Worm (Caenorhabditis elegans): ENCODE measurements around the gene srh-250.

ce11 chrII:3877874-3878273 lies 556 bp upstream of the srh-250 start, which contains the start of gene sdz-7:
- TF ChIP-seq unc-62 (GFP tag; optimal IDR thresholded peaks at IDR 0.05) (no peak), nhr-90 (tag; optimal IDR thresholded peaks at IDR 0.05) (no peak), somi-1 (GFP tag; optimal IDR thresholded peaks at IDR 0.05) (no peak), K11D2.4 (GFP tag; IDR thresholded peaks at IDR 0.05) (no peak), snpc-4 (GFP tag; optimal IDR thresholded peaks at IDR 0.05) (no peak), snpc-4 (tag; optimal IDR thresholded peaks at IDR 0.05) (no peak), rpc-1 (optimal IDR thresholded peaks at IDR 0.05) (no peak), rpc-1 (tag; optimal IDR thresholded peaks at IDR 0.05) (no peak), efl-1 (GFP tag; optimal IDR thresholded peaks at IDR 0.05) (no peak), snpc-1.1 (tag; optimal IDR thresholded peaks at IDR 0.05; ENCODE audit: insufficient read depth) (no peak), ceh-79 (tag; optimal IDR thresholded peaks at IDR 0.05) (no peak), lin-40 (tag; optimal IDR thresholded peaks at IDR 0.05) (no peak), sea-2 (GFP tag; IDR thresholded peaks at IDR 0.05) (no peak)
